Fruit fly (Drosophila melanogaster): ENCODE data around the gene CG3857.

CG3857 gene

DNA sequence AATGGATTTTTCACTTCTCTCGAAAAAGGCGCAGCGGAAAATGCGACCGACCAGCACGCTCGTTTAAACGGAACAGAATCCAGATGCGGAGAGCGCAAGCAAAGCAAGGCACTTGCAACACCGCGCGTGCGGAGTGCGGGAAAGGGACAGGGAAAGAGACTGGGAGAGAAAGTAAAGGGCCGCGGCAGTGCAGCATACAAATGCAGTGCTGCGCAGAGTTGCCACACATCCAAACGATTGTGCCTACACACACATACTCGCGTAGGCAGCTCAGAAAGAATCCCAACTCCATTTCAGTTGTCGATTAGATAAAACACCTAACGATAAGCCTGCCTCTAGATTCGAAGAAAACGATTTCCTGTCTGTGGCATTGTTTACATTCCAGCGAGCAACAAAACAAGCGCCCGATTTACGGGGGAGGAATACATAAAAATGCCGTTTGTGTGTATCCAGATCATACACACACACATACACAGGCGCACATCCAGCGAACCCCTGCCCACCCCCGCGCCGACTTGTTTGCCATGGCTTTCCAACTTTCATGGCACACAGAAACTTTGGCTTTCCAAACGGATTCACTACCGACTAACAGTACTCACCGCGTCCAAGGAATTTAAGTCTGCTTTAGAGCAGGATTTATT lies 40.3 kb downstream of the CG3857 start (continued):
- TF ChIP-seq dpn (GFP tag; optimal IDR thresholded peaks at IDR 0.05): no peak
- no peak for TF ChIP-seq knrl (GFP tag; IDR thresholded peaks at IDR 0.05; ENCODE audit: partially characterized antibody)
- TF ChIP-seq pros (GFP tag; optimal IDR thresholded peaks at IDR 0.05): peak; percentile 88
- TF ChIP-seq HHEX (GFP tag; optimal IDR thresholded peaks at IDR 0.05): no peak
- peak; percentile 37 for TF ChIP-seq CG17829 (tag; optimal IDR thresholded peaks at IDR 0.05)
- TF ChIP-seq CG33557 (GFP tag; optimal IDR thresholded peaks at IDR 0.05): no peak
- TF ChIP-seq CG1832 (GFP tag; optimal IDR thresholded peaks at IDR 0.05): peak; percentile 30
- no peak for TF ChIP-seq eve (GFP tag; optimal IDR thresholded peaks at IDR 0.05)
- no peak for TF ChIP-seq Oaz (GFP tag; IDR thresholded peaks at IDR 0.05)
- no peak for TF ChIP-seq CG10274 (GFP tag; optimal IDR thresholded peaks at IDR 0.05)
- TF ChIP-seq Ssrp (tag; optimal IDR thresholded peaks at IDR 0.05): no peak
- TF ChIP-seq sug (tag; optimal IDR thresholded peaks at IDR 0.05): no peak
- TF ChIP-seq Blimp-1 (GFP tag; optimal IDR thresholded peaks at IDR 0.05): peak; percentile 47
- TF ChIP-seq CG16815 (GFP tag; optimal IDR thresholded peaks at IDR 0.05): no peak
- no peak for TF ChIP-seq slou (GFP tag; optimal IDR thresholded peaks at IDR 0.05)
- TF ChIP-seq CG10543 (GFP tag; optimal IDR thresholded peaks at IDR 0.05): no peak
- TF ChIP-seq sob (GFP tag; IDR thresholded peaks at IDR 0.05): no peak
- TF ChIP-seq wdn (GFP tag; IDR thresholded peaks at IDR 0.05): no peak
- TF ChIP-seq CG15601 (tag; optimal IDR thresholded peaks at IDR 0.05): no peak
- TF ChIP-seq caup (GFP tag; optimal IDR thresholded peaks at IDR 0.05; ENCODE audit: severe bottlenecking): no peak
- no peak for TF ChIP-seq Antp (GFP tag; optimal IDR thresholded peaks at IDR 0.05)
- TF ChIP-seq ap (GFP tag; IDR thresholded peaks at IDR 0.05): no peak
- no peak for TF ChIP-seq tll (GFP tag; optimal IDR thresholded peaks at IDR 0.05)
- no peak for TF ChIP-seq CG6683 (GFP tag; optimal IDR thresholded peaks at IDR 0.05)
- no peak for TF ChIP-seq CG10321 (GFP tag; IDR thresholded peaks at IDR 0.05)
- no peak for TF ChIP-seq CG2120 (GFP tag; optimal IDR thresholded peaks at IDR 0.05)
- no peak for TF ChIP-seq fd64A (GFP tag; optimal IDR thresholded peaks at IDR 0.05)
- TF ChIP-seq tap (tag; optimal IDR thresholded peaks at IDR 0.05): no peak
- peak; percentile 82 for TF ChIP-seq MESR4 (GFP tag; optimal IDR thresholded peaks at IDR 0.05)
- TF ChIP-seq cg (GFP tag; optimal IDR thresholded peaks at IDR 0.05): peak; percentile 88
- TF ChIP-seq Taf1 (GFP tag; IDR thresholded peaks at IDR 0.05): no peak
- no peak for TF ChIP-seq sna (GFP tag; IDR thresholded peaks at IDR 0.05; ENCODE audit: partially characterized antibody)
- TF ChIP-seq CG1529 (GFP tag; optimal IDR thresholded peaks at IDR 0.05): no peak
- TF ChIP-seq CG4820 (GFP tag; optimal IDR thresholded peaks at IDR 0.05): no peak
- no peak for TF ChIP-seq CG11696 (GFP tag; IDR thresholded peaks at IDR 0.05)
- TF ChIP-seq bsh (GFP tag; optimal IDR thresholded peaks at IDR 0.05): peak in 1 of 2 experiments; percentile 5
- no peak for TF ChIP-seq dysf (GFP tag; IDR thresholded peaks at IDR 0.05)
- peak in 1 of 2 experiments; percentile 22 for TF ChIP-seq insv (GFP tag; optimal IDR thresholded peaks at IDR 0.05)
- TF ChIP-seq CG9817 (tag; optimal IDR thresholded peaks at IDR 0.05): no peak
- TF ChIP-seq CG12219 (GFP tag; optimal IDR thresholded peaks at IDR 0.05): no peak
- TF ChIP-seq CG12155 (GFP tag; optimal IDR thresholded peaks at IDR 0.05): no peak
- peak; percentile 87 for TF ChIP-seq crol (GFP tag; IDR thresholded peaks at IDR 0.05)
- TF ChIP-seq CG5180 (GFP tag; optimal IDR thresholded peaks at IDR 0.05): no peak
- TF ChIP-seq CG3407 (GFP tag; optimal IDR thresholded peaks at IDR 0.05): no peak
- no peak for TF ChIP-seq slp2 (GFP tag; optimal IDR thresholded peaks at IDR 0.05)
- no peak for TF ChIP-seq zfh1 (GFP tag; IDR thresholded peaks at IDR 0.05)
- TF ChIP-seq chif (GFP tag; optimal IDR thresholded peaks at IDR 0.05): no peak
- TF ChIP-seq Mrtf (GFP tag; IDR thresholded peaks at IDR 0.05): no peak
- TF ChIP-seq gfzf (GFP tag; optimal IDR thresholded peaks at IDR 0.05): no peak

All from whole organism, embryonic.